Fruit fly (Drosophila melanogaster) whole organism, wandering third instar larva: ENCODE results near the gene kumpel.

Experiments
- Abd-B ChIP-seq: fragments of >200 bp; optimal IDR thresholded peaks from 2 replicates; lab custom pipeline; 2017; ENCODE audit warnings: missing biosample characterization, missing genetic modification characterization
- Hr78 ChIP-seq: fragments of >200 bp; optimal IDR thresholded peaks from 2 replicates; lab custom pipeline; 2017; ENCODE audit warnings: missing biosample characterization, missing genetic modification characterization
- Myc ChIP-seq: fragments of >200 bp; optimal IDR thresholded peaks from 2 replicates; lab custom pipeline; 2017
- dl ChIP-seq, 2 experiments: fragments of 175-275, 200-275 bp in 1 of 2; fragments of 200-275 bp in 1 of 2; sonication (Bioruptor generic); optimal IDR thresholded peaks; lab custom pipeline; 2018; ENCODE audit warnings: mild to moderate bottlenecking in 2 of 2, missing biosample characterization in 2 of 2, missing genetic modification characterization in 2 of 2, moderate library complexity in 2 of 2; ENCODE audit not compliant: partially characterized antibody in 2 of 2, insufficient read depth in 1 of 2
- ey ChIP-seq: fragments of 200-800 bp; sonication (Bioruptor generic); optimal IDR thresholded peaks from 2 replicates; lab custom pipeline; 2016; ENCODE audit warnings: missing biosample characterization, missing genetic modification characterization
- foxo ChIP-seq, 2 experiments: fragments of 200-800 bp; sonication (Bioruptor generic); optimal IDR thresholded peaks; 2 replicates in 1 of 2; 3 replicates in 1 of 2; lab custom pipeline; 2016 to 2017; ENCODE audit warnings: missing biosample characterization in 2 of 2, missing genetic modification characterization in 2 of 2
- pan ChIP-seq: fragments of >200 bp; optimal IDR thresholded peaks from 2 replicates; lab custom pipeline; 2017
- rgr ChIP-seq: fragments of 200-800 bp; sonication (Bioruptor generic); optimal IDR thresholded peaks from 3 replicates; lab custom pipeline; 2016; ENCODE audit warnings: missing biosample characterization, mild to moderate bottlenecking, missing genetic modification characterization

DNA sequence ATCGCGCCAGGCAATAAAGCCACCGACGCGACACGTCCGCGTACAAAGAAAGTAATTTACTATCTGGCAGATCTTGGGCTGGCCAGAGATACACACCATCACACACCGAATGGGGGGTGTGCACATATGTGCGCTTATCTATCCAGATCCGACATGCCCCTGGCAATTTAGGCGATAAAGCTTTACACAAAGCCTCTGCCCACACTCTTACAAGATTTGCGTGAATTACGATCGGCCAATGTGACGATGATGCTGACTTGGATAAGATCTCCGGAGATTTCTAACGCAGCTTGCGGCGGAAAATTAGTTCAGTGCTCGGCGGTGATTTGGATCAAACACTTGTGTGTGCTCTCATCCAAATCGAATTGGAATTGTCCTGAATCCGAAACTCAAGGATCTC, at the start of gene kumpel:
- TF ChIP-seq foxo (GFP tag; optimal IDR thresholded peaks at IDR 0.05; lab: Kevin White, UChicago) (no peak), pan (no peak), Myc (lab: Kevin White, UChicago) (no peak), dl (GFP tag; optimal IDR thresholded peaks at IDR 0.05; lab: Kevin White, UChicago; ENCODE audit: insufficient read depth in 1 of 2, partially characterized antibody in 2 of 2) (no peak), Hr78 (GFP tag; lab: Kevin White, UChicago) (no peak), rgr (no peak), ey (GFP tag; lab: Kevin White, UChicago) (no peak), Abd-B (GFP tag; lab: Kevin White, UChicago) (no peak)
